Fruit fly (Drosophila melanogaster) whole organism, embryonic: ENCODE measurements around the gene CG14646.
A peak's percentile ranks its signal among the peaks of the same experiment; 100 is the strongest.

Experiments used
- Atf3 ChIP-seq: fragments of 200-800 bp; sonication (Bioruptor generic); optimal IDR thresholded peaks from 3 replicates; lab custom pipeline; 2016; ENCODE audit warnings: missing biosample characterization, missing genetic modification characterization
- Bgb ChIP-seq: fragments of 200-800 bp; sonication (Bioruptor generic); IDR thresholded peaks from 2 replicates; pipeline ENCODE4 v1.3.6; 2022; ENCODE audit warnings: missing biosample characterization, missing genetic modification characterization; ENCODE audit not compliant: partially characterized antibody
- CG11093 ChIP-seq: fragments of 200-800 bp; sonication (Bioruptor generic); IDR thresholded peaks from 3 replicates; pipeline ENCODE4 v1.3.6; 2022; ENCODE audit warnings: missing biosample characterization, missing genetic modification characterization
- CG11456 ChIP-seq: fragments of 200-800 bp; sonication (Bioruptor generic); IDR thresholded peaks from 3 replicates; pipeline ENCODE4 v1.3.6; 2022; ENCODE audit warnings: missing biosample characterization, missing genetic modification characterization
- CG14667 ChIP-seq: fragments of 200-800 bp; sonication (Bioruptor generic); IDR thresholded peaks from 2 replicates; pipeline ENCODE4 v1.3.6; 2022; ENCODE audit warnings: missing biosample characterization, missing genetic modification characterization
- CG16779 ChIP-seq: fragments of 200-800 bp; sonication (Bioruptor generic); IDR thresholded peaks from 2 replicates; pipeline ENCODE4 v1.3.6; 2022; ENCODE audit warnings: missing biosample characterization, missing genetic modification characterization
- CG17912 ChIP-seq: fragments of 200-800 bp; sonication (Bioruptor generic); optimal IDR thresholded peaks from 2 replicates; lab custom pipeline; 2018; ENCODE audit warnings: missing biosample characterization, mild to moderate bottlenecking, missing genetic modification characterization
- CG18764 ChIP-seq: fragments of 200-800 bp; sonication (Bioruptor generic); optimal IDR thresholded peaks from 3 replicates; lab custom pipeline; 2016; ENCODE audit warnings: missing biosample characterization, missing genetic modification characterization
- CG3726 ChIP-seq: fragments of 200-800 bp; sonication (Bioruptor generic); IDR thresholded peaks from 3 replicates; pipeline ENCODE4, ENCODE4 v1.3.6; 2022; ENCODE audit warnings: missing biosample characterization, missing genetic modification characterization
- CG42726 ChIP-seq: fragments of 200-800 bp; sonication (Bioruptor generic); IDR thresholded peaks from 2 replicates; pipeline ENCODE4 v1.3.6; 2022; ENCODE audit warnings: missing biosample characterization, missing genetic modification characterization; ENCODE audit not compliant: partially characterized antibody
- CG6175 ChIP-seq: fragments of 200-800 bp; sonication (Bioruptor generic); IDR thresholded peaks from 3 replicates; pipeline ENCODE4 v1.3.6; 2022; ENCODE audit warnings: missing biosample characterization, missing genetic modification characterization
- CG7372 ChIP-seq: fragments of 200-800 bp; sonication (Bioruptor generic); IDR thresholded peaks from 2 replicates; pipeline ENCODE4 v1.3.6; 2022; ENCODE audit warnings: missing biosample characterization, missing genetic modification characterization
- CG7987 ChIP-seq: fragments of 200-800 bp; sonication (Bioruptor generic); optimal IDR thresholded peaks from 2 replicates; lab custom pipeline; 2018; ENCODE audit warnings: missing biosample characterization, mild to moderate bottlenecking, missing genetic modification characterization, moderate library complexity
- CG8089 ChIP-seq: fragments of 200-800 bp; sonication (Bioruptor generic); optimal IDR thresholded peaks from 3 replicates; lab custom pipeline; 2016; ENCODE audit warnings: missing biosample characterization, missing genetic modification characterization
- CG8924 ChIP-seq: fragments of 200-800 bp; optimal IDR thresholded peaks from 3 replicates; lab custom pipeline; 2019; ENCODE audit warnings: missing biosample characterization, mild to moderate bottlenecking, missing genetic modification characterization, moderate library complexity
- CG9215 ChIP-seq: fragments of 200-800 bp; sonication (Bioruptor generic); IDR thresholded peaks from 2 replicates; pipeline ENCODE4 v1.3.6; 2022; ENCODE audit warnings: missing biosample characterization, missing genetic modification characterization
- Deaf1 ChIP-seq: fragments of 200-800 bp; optimal IDR thresholded peaks from 3 replicates; lab custom pipeline; 2019; ENCODE audit warnings: missing biosample characterization, mild to moderate bottlenecking, missing genetic modification characterization, moderate library complexity
- Ets65A ChIP-seq: fragments of 200-800 bp; sonication (Bioruptor generic); peaks from one replicate; lab custom pipeline; 2016; ENCODE audit warnings: missing biosample characterization, missing genetic modification characterization
- Hr3 ChIP-seq: fragments of 200-800 bp; sonication (Bioruptor generic); optimal IDR thresholded peaks from 3 replicates; lab custom pipeline; 2016; ENCODE audit warnings: missing biosample characterization, missing genetic modification characterization
- Jarid2 ChIP-seq: fragments of 200-800 bp; sonication (Bioruptor generic); optimal IDR thresholded peaks from 3 replicates; lab custom pipeline; 2017; ENCODE audit warnings: mild to moderate bottlenecking, missing biosample characterization, missing genetic modification reagents, missing genetic modification characterization
- NK7.1 ChIP-seq: fragments of 200-800 bp; sonication (Bioruptor generic); optimal IDR thresholded peaks from 3 replicates; lab custom pipeline; 2016; ENCODE audit warnings: missing biosample characterization, missing genetic modification characterization
- Pdp1 ChIP-seq, 2 experiments: fragments of 200-800 bp; sonication (Bioruptor generic); optimal IDR thresholded peaks; 3 replicates each; lab custom pipeline; 2016; ENCODE audit warnings: missing biosample characterization in 2 of 2, missing genetic modification characterization in 2 of 2, mild to moderate bottlenecking in 1 of 2, moderate library complexity in 1 of 2
- Sry-δ ChIP-seq: fragments of 200-800 bp; sonication (Bioruptor generic); optimal IDR thresholded peaks from 2 replicates; lab custom pipeline; 2016; ENCODE audit warnings: missing biosample characterization, missing genetic modification characterization
- TFAM ChIP-seq: fragments of 200-800 bp; sonication (Bioruptor generic); optimal IDR thresholded peaks from 2 replicates; lab custom pipeline; 2017; ENCODE audit warnings: missing biosample characterization, missing genetic modification characterization, inconsistent platforms
- az2 ChIP-seq: fragments of 200-800 bp; sonication (Bioruptor generic); optimal IDR thresholded peaks from 3 replicates; lab custom pipeline; 2016; ENCODE audit warnings: missing biosample characterization, missing genetic modification characterization
- bigmax ChIP-seq: fragments of 200-800 bp; sonication (Bioruptor generic); optimal IDR thresholded peaks from 2 replicates; lab custom pipeline; 2018; ENCODE audit warnings: missing biosample characterization, mild to moderate bottlenecking, missing genetic modification characterization
- cad ChIP-seq: fragments of >200 bp; optimal IDR thresholded peaks from 2 replicates; lab custom pipeline; 2017; ENCODE audit warnings: missing biosample characterization, missing genetic modification characterization
- chinmo ChIP-seq: fragments of 200-800 bp; sonication (Bioruptor generic); IDR thresholded peaks from 4 replicates; pipeline ENCODE4 v1.3.6; 2022; ENCODE audit warnings: missing biosample characterization, missing genetic modification characterization; ENCODE audit not compliant: partially characterized antibody
- cwo ChIP-seq: fragments of 200-800 bp; sonication (Bioruptor generic); optimal IDR thresholded peaks from 3 replicates; lab custom pipeline; 2017; ENCODE audit warnings: missing biosample characterization, missing genetic modification characterization, mild to moderate bottlenecking, moderate library complexity, missing genetic modification reagents
- dati ChIP-seq: fragments of 200-800 bp; sonication (Bioruptor generic); IDR thresholded peaks from 2 replicates; pipeline ENCODE4 v1.3.6; 2022; ENCODE audit warnings: missing biosample characterization, missing genetic modification characterization
- ewg ChIP-seq: fragments of 200-800 bp; sonication (Bioruptor generic); optimal IDR thresholded peaks from 3 replicates; lab custom pipeline; 2017; ENCODE audit warnings: mild to moderate bottlenecking, missing biosample characterization, missing genetic modification reagents, missing genetic modification characterization
- jigr1 ChIP-seq: fragments of 200-800 bp; sonication (Bioruptor generic); IDR thresholded peaks from 3 replicates; pipeline ENCODE4 v1.3.6; 2022; ENCODE audit warnings: missing biosample characterization, missing genetic modification characterization
- lbe ChIP-seq: fragments of 200-800 bp; sonication (Bioruptor generic); optimal IDR thresholded peaks from 2 replicates; lab custom pipeline; 2016; ENCODE audit warnings: missing biosample characterization, mild to moderate bottlenecking, missing genetic modification characterization
- mam ChIP-seq: fragments of 200-800 bp; sonication (Bioruptor generic); optimal IDR thresholded peaks from 3 replicates; lab custom pipeline; 2016; ENCODE audit warnings: missing biosample characterization, missing genetic modification characterization
- mirr ChIP-seq: fragments of 200-800 bp; sonication (Bioruptor generic); optimal IDR thresholded peaks from 3 replicates; lab custom pipeline; 2018; ENCODE audit warnings: missing biosample characterization, mild to moderate bottlenecking, missing genetic modification characterization
- nau ChIP-seq: fragments of 200-800 bp; sonication (Bioruptor generic); optimal IDR thresholded peaks from 3 replicates; lab custom pipeline; 2017; ENCODE audit warnings: missing biosample characterization, mild to moderate bottlenecking, missing genetic modification characterization, missing genetic modification reagents
- pan ChIP-seq, 4 experiments: fragments of >200 bp in 3 of 4; fragments of 200-800 bp in 1 of 4; sonication (Bioruptor generic) in 1 of 4; optimal IDR thresholded peaks in 3 of 4; IDR thresholded peaks in 1 of 4; 2 replicates each; pipeline versions ENCODE4 v1.3.6 to Lab custom; 2017 to 2022; ENCODE audit warnings: missing biosample characterization in 2 of 4, missing genetic modification characterization in 2 of 4, mixed read lengths in 1 of 4
- pb ChIP-seq: fragments of 200-800 bp; sonication (Bioruptor generic); optimal IDR thresholded peaks from 3 replicates; lab custom pipeline; 2016; ENCODE audit warnings: missing biosample characterization, missing genetic modification characterization
- ssp ChIP-seq: fragments of 200-800 bp; sonication (Bioruptor generic); IDR thresholded peaks from 2 replicates; pipeline ENCODE4 v1.3.6; 2022; ENCODE audit warnings: missing biosample characterization, missing genetic modification characterization
- twi ChIP-seq: fragments of 200-800 bp; optimal IDR thresholded peaks from 2 replicates; lab custom pipeline; 2019; ENCODE audit warnings: missing biosample characterization, mild to moderate bottlenecking, missing genetic modification characterization, moderate library complexity
- vnd ChIP-seq: fragments of 200-800 bp; sonication (Bioruptor generic); IDR thresholded peaks from 3 replicates; pipeline ENCODE4 v1.3.6; 2022; ENCODE audit warnings: missing biosample characterization, missing genetic modification characterization; ENCODE audit not compliant: partially characterized antibody

Gene CG14646

DNA sequence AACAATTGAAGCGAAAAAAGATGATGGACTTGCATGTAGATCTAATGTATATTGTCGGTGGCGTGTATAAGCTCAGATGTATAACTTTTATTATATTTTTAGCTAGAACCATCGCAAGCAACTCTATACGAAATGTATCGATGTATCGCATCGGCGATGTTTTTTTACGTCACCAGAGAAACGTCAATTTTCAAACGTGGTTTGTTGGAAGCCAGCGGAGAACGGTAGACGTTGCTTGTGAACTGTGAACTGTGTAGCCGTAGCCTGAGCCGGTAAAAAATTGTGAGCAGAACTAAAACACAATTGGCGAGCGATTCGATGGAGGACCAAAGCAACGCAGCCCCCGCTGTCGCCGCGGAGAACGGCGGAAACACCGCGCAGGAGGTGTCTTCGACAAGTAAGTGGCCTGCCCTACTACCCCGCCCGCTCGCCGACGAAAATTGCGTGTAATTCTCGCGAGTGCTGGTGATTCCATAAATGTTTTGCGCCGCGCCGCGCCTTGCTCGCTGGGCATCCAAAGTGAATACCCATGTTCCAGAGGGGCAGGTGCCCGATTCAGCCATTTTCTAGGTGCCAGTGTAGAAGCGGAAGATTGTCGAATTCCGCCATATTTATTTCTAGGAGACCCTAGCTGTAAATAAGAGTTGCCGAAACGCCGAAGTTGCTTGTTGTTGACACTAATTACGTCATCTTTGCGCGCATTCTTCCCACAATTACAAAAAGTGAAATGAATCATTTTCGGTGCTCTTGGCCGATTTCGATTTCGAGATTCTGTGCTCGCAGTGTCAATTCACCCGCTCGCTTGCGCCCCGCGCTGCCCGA, 12.9 kb downstream of the CG14646 start, which contains the start of gene lost (continued):
- peak; percentile 99 for TF ChIP-seq vnd (GFP tag; lab: Robert Waterston, UW)
- TF ChIP-seq ssp (GFP tag; lab: Robert Waterston, UW), result peak; percentile 89
- peak; percentile 55; the same call in 1 of the 3 replicates for TF ChIP-seq CG11456
- peak; percentile 3 for TF ChIP-seq pb
- no peak for TF ChIP-seq twi (tag; lab: Kevin White, UChicago)
- TF ChIP-seq CG7987, result peak; percentile 38
- peak; percentile 29 for TF ChIP-seq mam (GFP tag; lab: Kevin White, UChicago)
- no peak for TF ChIP-seq cad (GFP tag; lab: Kevin White, UChicago)
- TF ChIP-seq pan (optimal IDR thresholded peaks at IDR 0.05; lab: Kevin White, UChicago), result no peak
- peak in 1 of 2 experiments; percentile 29 for TF ChIP-seq pan (GFP tag; optimal IDR thresholded peaks at IDR 0.05 in 1 of 2, IDR thresholded peaks at IDR 0.05 in 1 of 2)
- peak; percentile 14 for TF ChIP-seq CG8924 (tag; lab: Kevin White, UChicago)
- TF ChIP-seq Pdp1 (GFP tag; optimal IDR thresholded peaks at IDR 0.05; lab: Kevin White, UChicago), result peak in 1 of 2 experiments; percentile 95
- no peak; the same call in 1 of the 2 replicates for TF ChIP-seq CG16779 (GFP tag; lab: Robert Waterston, UW)
- TF ChIP-seq Bgb, result peak; percentile 100
- no peak for TF ChIP-seq CG17912
- no peak for TF ChIP-seq NK7.1 (GFP tag; lab: Kevin White, UChicago)
- no peak for TF ChIP-seq CG18764 (GFP tag; lab: Kevin White, UChicago)
- TF ChIP-seq nau, result no peak
- peak; percentile 61 for TF ChIP-seq lbe (GFP tag; lab: Kevin White, UChicago)
- no peak for TF ChIP-seq TFAM (GFP tag; lab: Kevin White, UChicago)
- TF ChIP-seq CG14667 (GFP tag; lab: Robert Waterston, UW), result no peak
- TF ChIP-seq Atf3 (GFP tag; lab: Kevin White, UChicago), result no peak
- TF ChIP-seq Jarid2 (GFP tag; lab: Kevin White, UChicago), result no peak
- TF ChIP-seq mirr, result peak; percentile 19
- TF ChIP-seq CG8089 (GFP tag; lab: Kevin White, UChicago), result no peak
- no peak for TF ChIP-seq dati (GFP tag; lab: Robert Waterston, UW)
- no peak for TF ChIP-seq Hr3 (GFP tag; lab: Kevin White, UChicago)
- no peak for TF ChIP-seq CG6175 (GFP tag; lab: Robert Waterston, UW)
- peak; percentile 85 for TF ChIP-seq Sry-δ
- peak; percentile 28 for TF ChIP-seq ewg (GFP tag; lab: Kevin White, UChicago)
- peak; percentile 41 for TF ChIP-seq bigmax (GFP tag; lab: Kevin White, UChicago)
- no peak for TF ChIP-seq CG7372
- no peak for TF ChIP-seq Deaf1 (tag; lab: Kevin White, UChicago)
- no peak for TF ChIP-seq az2 (GFP tag; lab: Kevin White, UChicago)
- TF ChIP-seq cwo (GFP tag; lab: Kevin White, UChicago), result no peak
- TF ChIP-seq Ets65A (GFP tag; lab: Kevin White, UChicago), result peak; percentile 71
- TF ChIP-seq jigr1 (GFP tag; lab: Robert Waterston, UW), result no peak; the same call in 2 of the 3 replicates
- TF ChIP-seq CG11093 (GFP tag; lab: Robert Waterston, UW), result no peak
- no peak for TF ChIP-seq CG3726 (GFP tag; lab: Robert Waterston, UW)
- TF ChIP-seq chinmo (GFP tag; lab: Robert Waterston, UW), result peak; percentile 99
- peak; percentile 99 for TF ChIP-seq CG42726 (GFP tag; lab: Robert Waterston, UW)
- no peak for TF ChIP-seq CG9215 (GFP tag; lab: Robert Waterston, UW)
